Fruit fly (Drosophila melanogaster) whole organism, embryonic: ENCODE results near the gene CG9586.
A peak's percentile ranks its signal among the peaks of the same experiment; 100 is the strongest.

Experiments
- ATbp ChIP-seq: fragments of 200-800 bp; sonication (Bioruptor generic); optimal IDR thresholded peaks from 2 replicates; lab custom pipeline; 2017; ENCODE audit warnings: missing biosample characterization, mild to moderate bottlenecking, missing genetic modification characterization, missing genetic modification reagents
- Blimp-1 ChIP-seq: fragments of 200-800 bp; sonication (Bioruptor generic); optimal IDR thresholded peaks from 3 replicates; lab custom pipeline; 2018; ENCODE audit warnings: missing biosample characterization, missing genetic modification characterization, mild to moderate bottlenecking, moderate library complexity, missing genetic modification reagents
- CG10321 ChIP-seq: fragments of 200-800 bp; sonication (Bioruptor generic); IDR thresholded peaks from 2 replicates; pipeline ENCODE4 v1.3.6; 2022; ENCODE audit warnings: missing biosample characterization, missing genetic modification characterization
- CG10959 ChIP-seq: fragments of 200-800 bp; sonication (Bioruptor generic); IDR thresholded peaks from 2 replicates; pipeline ENCODE4 v1.3.6; 2022; ENCODE audit warnings: missing biosample characterization, missing genetic modification characterization
- CG10979 ChIP-seq: fragments of 200-800 bp; sonication (Bioruptor generic); optimal IDR thresholded peaks from 2 replicates; lab custom pipeline; 2018; ENCODE audit warnings: missing biosample characterization, mild to moderate bottlenecking, missing genetic modification characterization, moderate library complexity
- CG11085 ChIP-seq: fragments of 200-800 bp; sonication (Bioruptor generic); IDR thresholded peaks from 2 replicates; pipeline ENCODE4 v1.3.6; 2022; ENCODE audit warnings: missing biosample characterization, missing genetic modification characterization
- CG11504 ChIP-seq: fragments of 200-800 bp; sonication (Bioruptor generic); optimal IDR thresholded peaks from 3 replicates; lab custom pipeline; 2019; ENCODE audit warnings: missing biosample characterization, mild to moderate bottlenecking, missing genetic modification characterization, moderate library complexity
- CG12071 ChIP-seq: fragments of 200-800 bp; sonication (Bioruptor generic); optimal IDR thresholded peaks from 3 replicates; lab custom pipeline; 2018; ENCODE audit warnings: missing biosample characterization, mild to moderate bottlenecking, missing genetic modification characterization
- CG1529 ChIP-seq: fragments of 200-800 bp; sonication (Bioruptor generic); optimal IDR thresholded peaks from 3 replicates; lab custom pipeline; 2018; ENCODE audit warnings: missing biosample characterization, missing genetic modification characterization
- CG17328 ChIP-seq: fragments of 200-800 bp; sonication (Bioruptor generic); IDR thresholded peaks from 2 replicates; pipeline ENCODE4 v1.3.6; 2022; ENCODE audit warnings: missing biosample characterization, missing genetic modification characterization
- CG17829 ChIP-seq: fragments of 200-800 bp; optimal IDR thresholded peaks from 2 replicates; lab custom pipeline; 2019; ENCODE audit warnings: missing biosample characterization, mild to moderate bottlenecking, missing genetic modification characterization, moderate library complexity
- CG18262 ChIP-seq: fragments of 200-800 bp; optimal IDR thresholded peaks from 3 replicates; lab custom pipeline; 2019; ENCODE audit warnings: missing biosample characterization, mild to moderate bottlenecking, missing genetic modification characterization, moderate library complexity
- CG2712 ChIP-seq: fragments of 200-800 bp; optimal IDR thresholded peaks from 3 replicates; lab custom pipeline; 2019; ENCODE audit warnings: missing biosample characterization, mild to moderate bottlenecking, missing genetic modification characterization, moderate library complexity
- CG3065 ChIP-seq: fragments of 200-800 bp; sonication (Bioruptor generic); optimal IDR thresholded peaks from 2 replicates; lab custom pipeline; 2016; ENCODE audit warnings: missing biosample characterization, missing genetic modification characterization
- CG33557 ChIP-seq: fragments of 200-800 bp; sonication (Bioruptor generic); optimal IDR thresholded peaks from 2 replicates; lab custom pipeline; 2019; ENCODE audit warnings: missing biosample characterization, mild to moderate bottlenecking, missing genetic modification characterization, moderate library complexity
- CG3847 ChIP-seq: fragments of 200-800 bp; sonication (Bioruptor generic); IDR thresholded peaks from 2 replicates; pipeline ENCODE4 v1.3.6; 2022; ENCODE audit warnings: missing biosample characterization, missing genetic modification characterization
- CG4360 ChIP-seq: fragments of 200-800 bp; sonication (Bioruptor generic); IDR thresholded peaks from 2 replicates; pipeline ENCODE4 v1.3.6; 2022; ENCODE audit warnings: missing biosample characterization, missing genetic modification characterization
- CG7556 ChIP-seq: fragments of 200-800 bp; sonication (Bioruptor generic); optimal IDR thresholded peaks from 2 replicates; lab custom pipeline; 2017; ENCODE audit warnings: missing biosample characterization, mild to moderate bottlenecking, missing genetic modification characterization
- CG8388 ChIP-seq: fragments of 200-800 bp; sonication (Bioruptor generic); optimal IDR thresholded peaks from 2 replicates; lab custom pipeline; 2019; ENCODE audit warnings: missing biosample characterization, mild to moderate bottlenecking, missing genetic modification characterization, moderate library complexity
- CG8924 ChIP-seq: fragments of 200-800 bp; optimal IDR thresholded peaks from 3 replicates; lab custom pipeline; 2019; ENCODE audit warnings: missing biosample characterization, mild to moderate bottlenecking, missing genetic modification characterization, moderate library complexity
- CG9437 ChIP-seq: fragments of 200-800 bp; sonication (Bioruptor generic); optimal IDR thresholded peaks from 2 replicates; lab custom pipeline; 2018; ENCODE audit warnings: missing biosample characterization, mild to moderate bottlenecking, missing genetic modification characterization
- CTCF ChIP-seq: fragments of 200-800 bp; sonication (Bioruptor generic); optimal IDR thresholded peaks from 2 replicates; lab custom pipeline; 2017; ENCODE audit warnings: missing biosample characterization, mild to moderate bottlenecking, missing genetic modification characterization, moderate library complexity
- Camta ChIP-seq: fragments of 200-800 bp; sonication (Bioruptor generic); optimal IDR thresholded peaks from 2 replicates; lab custom pipeline; 2016; ENCODE audit warnings: missing biosample characterization, missing genetic modification characterization
- D19A ChIP-seq: fragments of 200-800 bp; optimal IDR thresholded peaks from 3 replicates; lab custom pipeline; 2019; ENCODE audit warnings: missing biosample characterization, mild to moderate bottlenecking, missing genetic modification characterization, moderate library complexity
- Dip3 ChIP-seq: fragments of 200-800 bp; sonication (Bioruptor generic); optimal IDR thresholded peaks from 3 replicates; lab custom pipeline; 2016; ENCODE audit warnings: missing biosample characterization, missing genetic modification characterization
- Eip74EF ChIP-seq, 2 experiments: fragments of 200-800 bp in 1 of 2; fragments of >200 bp in 1 of 2; sonication (Bioruptor generic) in 1 of 2; optimal IDR thresholded peaks; 2 replicates each; lab custom pipeline; 2017 to 2019; ENCODE audit warnings: missing biosample characterization in 2 of 2, missing genetic modification characterization in 2 of 2, mild to moderate bottlenecking in 1 of 2, moderate library complexity in 1 of 2
- Kr ChIP-seq: fragments of 200-800 bp; sonication (Bioruptor generic); optimal IDR thresholded peaks from 2 replicates; lab custom pipeline; 2017; ENCODE audit warnings: missing biosample characterization, mild to moderate bottlenecking, missing genetic modification characterization
- Myb ChIP-seq: fragments of 200-800 bp; sonication (Bioruptor generic); optimal IDR thresholded peaks from 2 replicates; lab custom pipeline; 2016; ENCODE audit warnings: missing biosample characterization, missing genetic modification characterization
- NFAT ChIP-seq: fragments of 200-800 bp; sonication (Bioruptor generic); IDR thresholded peaks from 2 replicates; pipeline ENCODE4 v1.3.6; 2022; ENCODE audit warnings: missing biosample characterization, missing genetic modification characterization
- Nf-YB ChIP-seq: fragments of 200-800 bp; sonication (Bioruptor generic); optimal IDR thresholded peaks from 3 replicates; lab custom pipeline; 2019; ENCODE audit warnings: missing biosample characterization, mild to moderate bottlenecking, missing genetic modification characterization, moderate library complexity
- Oli ChIP-seq: fragments of 200-800 bp; sonication (Bioruptor generic); optimal IDR thresholded peaks from 2 replicates; lab custom pipeline; 2018; ENCODE audit warnings: missing biosample characterization, mild to moderate bottlenecking, missing genetic modification characterization, moderate library complexity
- Pdp1 ChIP-seq, 2 experiments: fragments of 200-800 bp; sonication (Bioruptor generic); optimal IDR thresholded peaks; 3 replicates each; lab custom pipeline; 2016; ENCODE audit warnings: missing biosample characterization in 2 of 2, missing genetic modification characterization in 2 of 2, mild to moderate bottlenecking in 1 of 2, moderate library complexity in 1 of 2
- Sry-δ ChIP-seq: fragments of 200-800 bp; sonication (Bioruptor generic); optimal IDR thresholded peaks from 2 replicates; lab custom pipeline; 2016; ENCODE audit warnings: missing biosample characterization, missing genetic modification characterization
- ab ChIP-seq: fragments of 200-800 bp; sonication (Bioruptor generic); optimal IDR thresholded peaks from 2 replicates; lab custom pipeline; 2016; ENCODE audit warnings: missing biosample characterization, missing genetic modification characterization
- az2 ChIP-seq: fragments of 200-800 bp; sonication (Bioruptor generic); optimal IDR thresholded peaks from 3 replicates; lab custom pipeline; 2016; ENCODE audit warnings: missing biosample characterization, missing genetic modification characterization
- bcd ChIP-seq: fragments of 200-800 bp; sonication (Bioruptor generic); optimal IDR thresholded peaks from 2 replicates; lab custom pipeline; 2017; ENCODE audit warnings: missing biosample characterization, mild to moderate bottlenecking, missing genetic modification characterization
- cad ChIP-seq: fragments of >200 bp; optimal IDR thresholded peaks from 2 replicates; lab custom pipeline; 2017; ENCODE audit warnings: missing biosample characterization, missing genetic modification characterization
- dati ChIP-seq: fragments of 200-800 bp; sonication (Bioruptor generic); IDR thresholded peaks from 2 replicates; pipeline ENCODE4 v1.3.6; 2022; ENCODE audit warnings: missing biosample characterization, missing genetic modification characterization
- ewg ChIP-seq: fragments of 200-800 bp; sonication (Bioruptor generic); optimal IDR thresholded peaks from 3 replicates; lab custom pipeline; 2017; ENCODE audit warnings: mild to moderate bottlenecking, missing biosample characterization, missing genetic modification reagents, missing genetic modification characterization
- fd102C ChIP-seq: fragments of 200-800 bp; sonication (Bioruptor generic); optimal IDR thresholded peaks from 2 replicates; lab custom pipeline; 2018; ENCODE audit warnings: missing biosample characterization, mild to moderate bottlenecking, missing genetic modification characterization, moderate library complexity
- gcm ChIP-seq: fragments of 200-800 bp; sonication (Bioruptor generic); optimal IDR thresholded peaks from 2 replicates; lab custom pipeline; 2019; ENCODE audit warnings: missing biosample characterization, mild to moderate bottlenecking, missing genetic modification characterization, moderate library complexity
- lilli ChIP-seq: fragments of 200-800 bp; sonication (Bioruptor generic); optimal IDR thresholded peaks from 3 replicates; lab custom pipeline; 2016; ENCODE audit warnings: missing biosample characterization, missing genetic modification characterization
- odd ChIP-seq: fragments of 200-800 bp; sonication (Bioruptor generic); optimal IDR thresholded peaks from 2 replicates; lab custom pipeline; 2017; ENCODE audit warnings: missing biosample characterization, mild to moderate bottlenecking, missing genetic modification characterization
- pan ChIP-seq, 4 experiments: fragments of >200 bp in 3 of 4; fragments of 200-800 bp in 1 of 4; sonication (Bioruptor generic) in 1 of 4; optimal IDR thresholded peaks in 3 of 4; IDR thresholded peaks in 1 of 4; 2 replicates each; pipeline versions ENCODE4 v1.3.6 to Lab custom; 2017 to 2022; ENCODE audit warnings: missing biosample characterization in 2 of 4, missing genetic modification characterization in 2 of 4, mixed read lengths in 1 of 4
- pnt ChIP-seq: fragments of 200-800 bp; sonication (Bioruptor generic); optimal IDR thresholded peaks from 3 replicates; lab custom pipeline; 2016; ENCODE audit warnings: missing biosample characterization, missing genetic modification characterization
- salm ChIP-seq: fragments of 200-800 bp; sonication (Bioruptor generic); optimal IDR thresholded peaks from 2 replicates; lab custom pipeline; 2018; ENCODE audit warnings: missing biosample characterization, mild to moderate bottlenecking, missing genetic modification characterization
- sd ChIP-seq: fragments of 200-800 bp; sonication (Bioruptor generic); optimal IDR thresholded peaks from 3 replicates; lab custom pipeline; 2018; ENCODE audit warnings: missing biosample characterization, mild to moderate bottlenecking, missing genetic modification characterization, moderate library complexity
- sens-2 ChIP-seq: fragments of 200-800 bp; sonication (Bioruptor generic); IDR thresholded peaks from 2 replicates; pipeline ENCODE4 v1.3.6; 2022; ENCODE audit warnings: missing biosample characterization, missing genetic modification characterization
- slbo ChIP-seq: fragments of 200-800 bp; sonication (Bioruptor generic); IDR thresholded peaks from 2 replicates; pipeline ENCODE4 v1.3.6; 2022; ENCODE audit warnings: missing biosample characterization, missing genetic modification characterization
- stc ChIP-seq: fragments of 200-800 bp; sonication (Bioruptor generic); IDR thresholded peaks from 2 replicates; pipeline ENCODE4 v1.3.6; 2022; ENCODE audit warnings: missing biosample characterization, missing genetic modification characterization
- tap ChIP-seq: fragments of 200-800 bp; optimal IDR thresholded peaks from 3 replicates; lab custom pipeline; 2019; ENCODE audit warnings: missing biosample characterization, mild to moderate bottlenecking, missing genetic modification characterization, moderate library complexity

The CG9586 gene

DNA sequence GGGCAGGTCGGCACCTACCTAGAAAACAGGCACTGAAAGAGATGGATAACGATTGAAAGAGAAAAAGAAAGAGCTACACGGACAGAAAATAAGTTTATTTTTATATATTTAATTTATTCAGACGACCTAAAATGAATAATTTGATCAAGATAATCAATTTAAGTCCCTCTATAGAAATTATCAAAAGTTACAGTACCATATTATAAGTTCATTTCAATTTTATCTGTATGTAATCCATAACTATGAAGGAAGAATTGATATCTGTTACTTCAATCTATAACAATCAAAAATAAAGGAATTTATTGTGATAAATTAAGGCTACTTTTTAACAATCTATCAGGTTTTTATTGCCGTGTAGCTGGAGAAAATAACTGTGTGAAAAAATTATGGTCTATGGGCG lies 40.1 kb upstream of the CG9586 start (continued):
- no peak for TF ChIP-seq Dip3 (GFP tag; lab: Kevin White, UChicago)
- TF ChIP-seq gcm (GFP tag; lab: Kevin White, UChicago) = peak; percentile 22
- peak; percentile 40 for TF ChIP-seq tap
- peak; percentile 48; the same call in 1 of the 2 replicates for TF ChIP-seq stc (GFP tag; lab: Robert Waterston, UW)
- no peak for TF ChIP-seq NFAT (GFP tag; lab: Robert Waterston, UW)
- peak; percentile 66 for TF ChIP-seq CG10979 (tag; lab: Kevin White, UChicago)
- peak; percentile 17 for TF ChIP-seq CG1529
- TF ChIP-seq CG4360 (GFP tag; lab: Robert Waterston, UW) = no peak
- TF ChIP-seq CG17829 (tag; lab: Kevin White, UChicago) = peak; percentile 59
- no peak for TF ChIP-seq CG17328 (GFP tag; lab: Robert Waterston, UW)
- peak; percentile 61 for TF ChIP-seq CG11504
- no peak for TF ChIP-seq fd102C (GFP tag; lab: Kevin White, UChicago)
- TF ChIP-seq slbo (GFP tag; lab: Robert Waterston, UW) = no peak
- TF ChIP-seq cad (GFP tag; lab: Kevin White, UChicago) = no peak
- peak; percentile 1 for TF ChIP-seq Camta (GFP tag; lab: Kevin White, UChicago)
- peak; percentile 56 for TF ChIP-seq ATbp (GFP tag; lab: Kevin White, UChicago)
- TF ChIP-seq pnt (GFP tag; lab: Kevin White, UChicago) = no peak
- TF ChIP-seq CG2712 (tag; lab: Kevin White, UChicago) = peak; percentile 77
- TF ChIP-seq sd (tag; lab: Kevin White, UChicago) = no peak
- no peak for TF ChIP-seq CG10959
- no peak for TF ChIP-seq Myb (GFP tag; lab: Kevin White, UChicago)
- peak; percentile 33 for TF ChIP-seq bcd (GFP tag; lab: Kevin White, UChicago)
- TF ChIP-seq Sry-δ (GFP tag; lab: Kevin White, UChicago) = no peak
- peak; percentile 62 for TF ChIP-seq CG8388 (GFP tag; lab: Kevin White, UChicago)
- TF ChIP-seq Nf-YB = no peak
- TF ChIP-seq dati (GFP tag; lab: Robert Waterston, UW) = no peak
- TF ChIP-seq CG10321 (GFP tag; lab: Robert Waterston, UW) = no peak
- no peak for TF ChIP-seq CG11085
- TF ChIP-seq CG9437 (GFP tag; lab: Kevin White, UChicago) = peak; percentile 23
- TF ChIP-seq ab = no peak
- TF ChIP-seq ewg (GFP tag; lab: Kevin White, UChicago) = peak; percentile 34
- no peak for TF ChIP-seq pan (optimal IDR thresholded peaks at IDR 0.05; lab: Kevin White, UChicago)
- TF ChIP-seq pan (GFP tag; optimal IDR thresholded peaks at IDR 0.05 in 1 of 2, IDR thresholded peaks at IDR 0.05 in 1 of 2) = no peak
- TF ChIP-seq CG12071 (GFP tag; lab: Kevin White, UChicago) = no peak
- peak; percentile 70 for TF ChIP-seq Blimp-1 (GFP tag; lab: Kevin White, UChicago)
- TF ChIP-seq CG8924 = peak; percentile 62
- TF ChIP-seq odd = no peak
- peak; percentile 82 for TF ChIP-seq CG18262
- peak; percentile 48 for TF ChIP-seq D19A (tag; lab: Kevin White, UChicago)
- TF ChIP-seq Oli (tag; lab: Kevin White, UChicago) = peak; percentile 54
- TF ChIP-seq CG3065 (GFP tag; lab: Kevin White, UChicago) = no peak
- no peak for TF ChIP-seq CG33557 (GFP tag; lab: Kevin White, UChicago)
- no peak for TF ChIP-seq CG3847 (GFP tag; lab: Robert Waterston, UW)
- no peak for TF ChIP-seq sens-2 (GFP tag; lab: Robert Waterston, UW)
- peak; percentile 20 for TF ChIP-seq salm
- TF ChIP-seq Pdp1 (GFP tag; optimal IDR thresholded peaks at IDR 0.05; lab: Kevin White, UChicago) = no peak
- no peak for TF ChIP-seq lilli (GFP tag; lab: Kevin White, UChicago)
- no peak for TF ChIP-seq Kr (GFP tag; lab: Kevin White, UChicago)
- TF ChIP-seq CG7556 (GFP tag; lab: Kevin White, UChicago) = peak; percentile 43
- TF ChIP-seq Eip74EF (GFP tag; optimal IDR thresholded peaks at IDR 0.05; lab: Kevin White, UChicago) = peak in 1 of 2 experiments; percentile 32
- no peak for TF ChIP-seq CTCF (GFP tag; lab: Kevin White, UChicago)
- peak; percentile 48 for TF ChIP-seq az2 (GFP tag; lab: Kevin White, UChicago)
- TF ChIP-seq, all 482 proteins: peak for 87
